Fruit fly (Drosophila melanogaster) whole organism, embryonic: ENCODE data around the gene Ent3.

Experiments
- ATbp ChIP-seq: fragments of 200-800 bp; sonication (Bioruptor generic); optimal IDR thresholded peaks from 2 replicates; lab custom pipeline; 2017; ENCODE audit warnings: missing biosample characterization, mild to moderate bottlenecking, missing genetic modification characterization, missing genetic modification reagents
- B-H2 ChIP-seq: fragments of 200-800 bp; sonication (Bioruptor generic); optimal IDR thresholded peaks from 2 replicates; lab custom pipeline; 2018; ENCODE audit warnings: missing biosample characterization, mild to moderate bottlenecking, missing genetic modification characterization
- CG11696 ChIP-seq: fragments of 200-800 bp; sonication (Bioruptor generic); IDR thresholded peaks from 2 replicates; pipeline ENCODE4 v1.3.6; 2022; ENCODE audit warnings: missing biosample characterization, missing genetic modification characterization
- CG13775 ChIP-seq: fragments of 200-800 bp; sonication (Bioruptor generic); optimal IDR thresholded peaks from 3 replicates; lab custom pipeline; 2017; ENCODE audit warnings: missing biosample characterization, mild to moderate bottlenecking, missing genetic modification characterization
- CG17568 ChIP-seq: fragments of 200-800 bp; sonication (Bioruptor generic); optimal IDR thresholded peaks from 2 replicates; lab custom pipeline; 2018; ENCODE audit warnings: missing biosample characterization, mild to moderate bottlenecking, missing genetic modification characterization, moderate library complexity
- CG18262 ChIP-seq: fragments of 200-800 bp; optimal IDR thresholded peaks from 3 replicates; lab custom pipeline; 2019; ENCODE audit warnings: missing biosample characterization, mild to moderate bottlenecking, missing genetic modification characterization, moderate library complexity
- CG2889 ChIP-seq: fragments of 200-800 bp; sonication (Bioruptor generic); IDR thresholded peaks from 3 replicates; pipeline ENCODE4 v1.3.6; 2022; ENCODE audit warnings: missing biosample characterization, missing genetic modification characterization
- CG4328 ChIP-seq: fragments of 200-800 bp; sonication (Bioruptor generic); optimal IDR thresholded peaks from 3 replicates; lab custom pipeline; 2017; ENCODE audit warnings: missing biosample characterization, missing genetic modification reagents, missing genetic modification characterization
- CG4424 ChIP-seq: fragments of 200-800 bp; sonication (Bioruptor generic); optimal IDR thresholded peaks from 3 replicates; lab custom pipeline; 2016; ENCODE audit warnings: missing biosample characterization, missing genetic modification characterization
- CG7786 ChIP-seq: fragments of 200-800 bp; sonication (Bioruptor generic); optimal IDR thresholded peaks from 2 replicates; lab custom pipeline; 2016; ENCODE audit warnings: missing biosample characterization, missing genetic modification characterization
- CG7839 ChIP-seq: fragments of 200-800 bp; sonication (Bioruptor generic); optimal IDR thresholded peaks from 3 replicates; lab custom pipeline; 2018; ENCODE audit warnings: missing biosample characterization, mild to moderate bottlenecking, missing genetic modification characterization, moderate library complexity
- CG8290 ChIP-seq, 3 experiments: fragments of 200-800 bp; sonication (Bioruptor generic); optimal IDR thresholded peaks; 2 replicates each; lab custom pipeline; 2016 to 2019; ENCODE audit warnings: missing biosample characterization in 3 of 3, missing genetic modification characterization in 3 of 3, mild to moderate bottlenecking in 2 of 3, moderate library complexity in 1 of 3
- CG8765 ChIP-seq: fragments of 200-800 bp; sonication (Bioruptor generic); IDR thresholded peaks from 2 replicates; pipeline ENCODE4 v1.3.6; 2022; ENCODE audit warnings: missing biosample characterization, missing genetic modification characterization
- CG9817 ChIP-seq: fragments of 200-800 bp; sonication (Bioruptor generic); optimal IDR thresholded peaks from 2 replicates; lab custom pipeline; 2018; ENCODE audit warnings: missing biosample characterization, mild to moderate bottlenecking, missing genetic modification characterization, moderate library complexity
- D ChIP-seq, 2 experiments: fragments of 200-800 bp in 1 of 2; fragments of >200 bp in 1 of 2; sonication (Bioruptor generic) in 1 of 2; optimal IDR thresholded peaks; 2 replicates in 1 of 2; 3 replicates in 1 of 2; lab custom pipeline; 2017; ENCODE audit warnings: mild to moderate bottlenecking in 1 of 2, missing biosample characterization in 1 of 2, missing genetic modification characterization in 1 of 2, missing genetic modification reagents in 1 of 2
- D19A ChIP-seq: fragments of 200-800 bp; optimal IDR thresholded peaks from 3 replicates; lab custom pipeline; 2019; ENCODE audit warnings: missing biosample characterization, mild to moderate bottlenecking, missing genetic modification characterization, moderate library complexity
- Deaf1 ChIP-seq: fragments of 200-800 bp; optimal IDR thresholded peaks from 3 replicates; lab custom pipeline; 2019; ENCODE audit warnings: missing biosample characterization, mild to moderate bottlenecking, missing genetic modification characterization, moderate library complexity
- Doc2 ChIP-seq: fragments of 200-800 bp; sonication (Bioruptor generic); IDR thresholded peaks from 2 replicates; pipeline ENCODE4 v1.3.6; 2022; ENCODE audit warnings: missing biosample characterization, missing genetic modification characterization
- Hey ChIP-seq: fragments of 200-800 bp; sonication (Bioruptor generic); optimal IDR thresholded peaks from 3 replicates; lab custom pipeline; 2018; ENCODE audit warnings: missing biosample characterization, mild to moderate bottlenecking, missing genetic modification characterization
- Jarid2 ChIP-seq: fragments of 200-800 bp; sonication (Bioruptor generic); optimal IDR thresholded peaks from 3 replicates; lab custom pipeline; 2017; ENCODE audit warnings: mild to moderate bottlenecking, missing biosample characterization, missing genetic modification reagents, missing genetic modification characterization
- MTF-1 ChIP-seq: fragments of 200-800 bp; sonication (Bioruptor generic); optimal IDR thresholded peaks from 2 replicates; lab custom pipeline; 2018; ENCODE audit warnings: missing biosample characterization, mild to moderate bottlenecking, missing genetic modification characterization, borderline replicate concordance
- Max ChIP-seq: fragments of 200-800 bp; sonication (Bioruptor generic); optimal IDR thresholded peaks from 2 replicates; lab custom pipeline; 2016; ENCODE audit warnings: missing biosample characterization, mild to moderate bottlenecking, missing genetic modification characterization
- Med ChIP-seq: fragments of 200-800 bp; sonication (Bioruptor generic); peaks from one replicate; lab custom pipeline; 2016; ENCODE audit warnings: missing biosample characterization, missing genetic modification characterization, mild to moderate bottlenecking, inconsistent platforms, moderate library complexity
- NC2β ChIP-seq: fragments of 200-800 bp; sonication (Bioruptor generic); optimal IDR thresholded peaks from 2 replicates; lab custom pipeline; 2016; ENCODE audit warnings: missing biosample characterization, missing genetic modification characterization
- NfI ChIP-seq: fragments of 200-800 bp; sonication (Bioruptor generic); optimal IDR thresholded peaks from 3 replicates; lab custom pipeline; 2018; ENCODE audit warnings: missing biosample characterization, mild to moderate bottlenecking, missing genetic modification characterization, moderate library complexity
- Side ChIP-seq: fragments of 200-800 bp; sonication (Bioruptor generic); optimal IDR thresholded peaks from 2 replicates; lab custom pipeline; 2016; ENCODE audit warnings: missing biosample characterization, missing genetic modification characterization
- Spps ChIP-seq: fragments of 200-800 bp; sonication (Bioruptor generic); optimal IDR thresholded peaks from 2 replicates; lab custom pipeline; 2018; ENCODE audit warnings: missing biosample characterization, mild to moderate bottlenecking, missing genetic modification characterization
- ab ChIP-seq: fragments of 200-800 bp; sonication (Bioruptor generic); optimal IDR thresholded peaks from 2 replicates; lab custom pipeline; 2016; ENCODE audit warnings: missing biosample characterization, missing genetic modification characterization
- ara ChIP-seq: fragments of 200-800 bp; sonication (Bioruptor generic); IDR thresholded peaks from 2 replicates; pipeline ENCODE4 v1.3.6; 2022; ENCODE audit warnings: missing biosample characterization, missing genetic modification characterization
- br ChIP-seq: fragments of >200 bp; optimal IDR thresholded peaks from 2 replicates; lab custom pipeline; 2017
- cas ChIP-seq: fragments of 200-800 bp; sonication (Bioruptor generic); IDR thresholded peaks from 2 replicates; pipeline ENCODE4 v1.3.6; 2022; ENCODE audit warnings: missing biosample characterization, missing genetic modification characterization
- cg ChIP-seq: fragments of 200-800 bp; sonication (Bioruptor generic); optimal IDR thresholded peaks from 3 replicates; lab custom pipeline; 2019; ENCODE audit warnings: missing biosample characterization, mild to moderate bottlenecking, missing genetic modification characterization, moderate library complexity
- chinmo ChIP-seq: fragments of 200-800 bp; sonication (Bioruptor generic); IDR thresholded peaks from 4 replicates; pipeline ENCODE4 v1.3.6; 2022; ENCODE audit warnings: missing biosample characterization, missing genetic modification characterization; ENCODE audit not compliant: partially characterized antibody
- ci ChIP-seq: fragments of 200-800 bp; sonication (Bioruptor generic); IDR thresholded peaks from 3 replicates; pipeline ENCODE4 v1.3.6; 2022; ENCODE audit warnings: missing biosample characterization, missing genetic modification characterization
- cwo ChIP-seq: fragments of 200-800 bp; sonication (Bioruptor generic); optimal IDR thresholded peaks from 3 replicates; lab custom pipeline; 2017; ENCODE audit warnings: missing biosample characterization, missing genetic modification characterization, mild to moderate bottlenecking, moderate library complexity, missing genetic modification reagents
- da ChIP-seq: fragments of 200-800 bp; sonication (Bioruptor generic); optimal IDR thresholded peaks from 2 replicates; lab custom pipeline; 2016; ENCODE audit warnings: missing biosample characterization, missing genetic modification characterization
- dati ChIP-seq: fragments of 200-800 bp; sonication (Bioruptor generic); IDR thresholded peaks from 2 replicates; pipeline ENCODE4 v1.3.6; 2022; ENCODE audit warnings: missing biosample characterization, missing genetic modification characterization
- eyg ChIP-seq: fragments of 200-800 bp; sonication (Bioruptor generic); optimal IDR thresholded peaks from 3 replicates; lab custom pipeline; 2016; ENCODE audit warnings: missing biosample characterization, missing genetic modification characterization
- fd3F ChIP-seq: fragments of 200-800 bp; sonication (Bioruptor generic); optimal IDR thresholded peaks from 2 replicates; lab custom pipeline; 2018; ENCODE audit warnings: missing biosample characterization, mild to moderate bottlenecking, missing genetic modification characterization, moderate library complexity
- gem ChIP-seq: fragments of 200-800 bp; sonication (Bioruptor generic); optimal IDR thresholded peaks from 2 replicates; lab custom pipeline; 2019; ENCODE audit warnings: missing biosample characterization, mild to moderate bottlenecking, missing genetic modification characterization, moderate library complexity
- lab ChIP-seq: fragments of 200-800 bp; sonication (Bioruptor generic); optimal IDR thresholded peaks from 3 replicates; lab custom pipeline; 2017; ENCODE audit warnings: missing biosample characterization, missing genetic modification characterization, mild to moderate bottlenecking, moderate library complexity, missing genetic modification reagents
- maf-S ChIP-seq: fragments of 200-800 bp; sonication (Bioruptor generic); optimal IDR thresholded peaks from 2 replicates; lab custom pipeline; 2016; ENCODE audit warnings: missing biosample characterization, missing genetic modification characterization
- nerfin-2 ChIP-seq: fragments of 200-800 bp; sonication (Bioruptor generic); IDR thresholded peaks from 2 replicates; pipeline ENCODE4 v1.3.6; 2022; ENCODE audit warnings: missing biosample characterization, missing genetic modification characterization; ENCODE audit not compliant: partially characterized antibody
- odd ChIP-seq: fragments of 200-800 bp; sonication (Bioruptor generic); optimal IDR thresholded peaks from 2 replicates; lab custom pipeline; 2017; ENCODE audit warnings: missing biosample characterization, mild to moderate bottlenecking, missing genetic modification characterization
- psq ChIP-seq: fragments of 200-800 bp; sonication (Bioruptor generic); optimal IDR thresholded peaks from 2 replicates; lab custom pipeline; 2017; ENCODE audit warnings: missing biosample characterization, missing genetic modification characterization
- ranshi ChIP-seq: fragments of 200-800 bp; sonication (Bioruptor generic); IDR thresholded peaks from 2 replicates; pipeline ENCODE4 v1.3.6; 2022; ENCODE audit warnings: missing biosample characterization, missing genetic modification characterization
- repo ChIP-seq: fragments of 200-800 bp; sonication (Bioruptor generic); optimal IDR thresholded peaks from 2 replicates; lab custom pipeline; 2016; ENCODE audit warnings: missing biosample characterization, missing genetic modification characterization
- shn ChIP-seq: fragments of 200-800 bp; sonication (Bioruptor generic); optimal IDR thresholded peaks from 3 replicates; lab custom pipeline; 2016; ENCODE audit warnings: missing biosample characterization, missing genetic modification characterization

Gene Ent3

DNA sequence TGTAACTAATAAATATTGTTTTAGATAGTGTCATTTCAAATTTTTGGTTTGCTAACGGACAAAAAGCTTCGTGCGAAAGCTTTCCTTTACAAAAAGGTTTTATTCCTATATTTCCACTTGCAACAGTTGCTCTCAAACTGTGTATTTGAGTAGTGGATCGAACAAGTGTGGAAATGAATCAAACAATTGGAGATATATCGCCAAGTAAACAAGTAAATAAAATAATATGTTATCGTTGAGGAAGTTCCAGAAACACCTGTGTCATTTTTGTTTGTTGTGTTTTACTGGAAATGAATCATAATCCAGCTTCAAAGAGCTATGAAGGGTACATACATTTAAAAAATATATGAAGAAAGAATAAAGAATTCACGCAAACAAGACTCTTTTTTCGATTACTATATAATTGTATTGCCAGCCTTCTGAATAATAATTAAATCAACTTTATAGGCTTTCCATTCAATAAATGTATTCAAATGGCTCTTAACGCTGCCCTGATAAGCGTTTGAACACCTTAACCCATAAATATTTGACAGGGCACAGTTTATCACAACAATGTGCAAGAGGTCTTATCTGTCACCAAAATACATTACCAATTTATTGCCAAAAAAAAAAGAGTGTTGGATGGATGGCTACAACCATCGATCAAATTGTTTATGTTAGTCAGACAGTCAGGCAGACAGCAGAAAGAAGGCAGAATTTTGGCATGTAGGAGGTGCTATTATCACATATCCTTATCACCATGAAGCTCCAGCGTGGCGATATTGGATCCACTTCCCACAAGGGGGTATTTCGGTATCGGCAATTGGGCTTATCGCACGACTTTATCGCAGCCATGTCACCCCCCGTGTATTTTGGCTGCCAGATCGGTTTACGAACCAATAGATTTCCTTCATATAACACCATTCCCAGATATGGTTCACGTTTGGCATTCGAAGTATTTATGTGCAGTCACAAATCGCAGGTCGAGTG lies 17.7 kb upstream of the Ent3 start (continued):
- TF ChIP-seq D (optimal IDR thresholded peaks at IDR 0.05; lab: Kevin White, UChicago) (no peak), D (GFP tag; optimal IDR thresholded peaks at IDR 0.05; lab: Kevin White, UChicago) (no peak), ab (no peak), cwo (GFP tag; lab: Kevin White, UChicago) (peak; percentile 9), CG4424 (GFP tag; lab: Kevin White, UChicago) (no peak), CG11696 (GFP tag; lab: Robert Waterston, UW) (no peak), CG2889 (GFP tag; lab: Robert Waterston, UW) (no peak), Hey (tag; lab: Kevin White, UChicago) (peak; percentile 35), da (GFP tag; lab: Kevin White, UChicago) (no peak), odd (GFP tag; lab: Kevin White, UChicago) (no peak), fd3F (no peak), CG8290 (GFP tag; optimal IDR thresholded peaks at IDR 0.05; lab: Kevin White, UChicago) (no peak), CG8290 (tag; optimal IDR thresholded peaks at IDR 0.05; lab: Kevin White, UChicago) (peak in 1 of 2 experiments; percentile 71), CG17568 (GFP tag; lab: Kevin White, UChicago) (peak; percentile 32), psq (GFP tag; lab: Kevin White, UChicago) (no peak), chinmo (GFP tag; lab: Robert Waterston, UW) (0 out of 4 replicates have a peak, but pooled peaks have one; percentile 27), Spps (tag; lab: Kevin White, UChicago) (peak; percentile 12), CG7839 (no peak), ci (GFP tag; lab: Robert Waterston, UW) (0 out of 3 replicates have a peak, but pooled peaks have one; percentile 16), cg (no peak), Max (GFP tag; lab: Kevin White, UChicago) (no peak), nerfin-2 (GFP tag; lab: Robert Waterston, UW) (no peak), NC2β (GFP tag; lab: Kevin White, UChicago) (no peak), ara (GFP tag; lab: Robert Waterston, UW) (no peak), Med (GFP tag; lab: Kevin White, UChicago) (peak; percentile 77), CG4328 (no peak), repo (GFP tag; lab: Kevin White, UChicago) (no peak), Deaf1 (tag; lab: Kevin White, UChicago) (no peak), CG9817 (tag; lab: Kevin White, UChicago) (no peak), lab (GFP tag; lab: Kevin White, UChicago) (peak; percentile 80), maf-S (GFP tag; lab: Kevin White, UChicago) (no peak), Jarid2 (no peak), B-H2 (GFP tag; lab: Kevin White, UChicago) (no peak), br (lab: Kevin White, UChicago) (no peak), CG18262 (tag; lab: Kevin White, UChicago) (no peak), NfI (GFP tag; lab: Kevin White, UChicago) (no peak), cas (no peak), D19A (peak; percentile 14), CG8765 (GFP tag; lab: Robert Waterston, UW) (no peak), shn (GFP tag; lab: Kevin White, UChicago) (no peak), eyg (GFP tag; lab: Kevin White, UChicago) (no peak), Side (GFP tag; lab: Kevin White, UChicago) (no peak), CG13775 (GFP tag; lab: Kevin White, UChicago) (no peak), Doc2 (GFP tag; lab: Robert Waterston, UW) (no peak), ranshi (no peak), MTF-1 (peak; percentile 31), dati (no peak), ATbp (GFP tag; lab: Kevin White, UChicago) (peak; percentile 44), gem (tag; lab: Kevin White, UChicago) (peak; percentile 13), CG7786 (GFP tag; lab: Kevin White, UChicago) (no peak)
